Fruit fly (Drosophila melanogaster): ENCODE results near the gene CG31705.

The CG31705 gene

DNA sequence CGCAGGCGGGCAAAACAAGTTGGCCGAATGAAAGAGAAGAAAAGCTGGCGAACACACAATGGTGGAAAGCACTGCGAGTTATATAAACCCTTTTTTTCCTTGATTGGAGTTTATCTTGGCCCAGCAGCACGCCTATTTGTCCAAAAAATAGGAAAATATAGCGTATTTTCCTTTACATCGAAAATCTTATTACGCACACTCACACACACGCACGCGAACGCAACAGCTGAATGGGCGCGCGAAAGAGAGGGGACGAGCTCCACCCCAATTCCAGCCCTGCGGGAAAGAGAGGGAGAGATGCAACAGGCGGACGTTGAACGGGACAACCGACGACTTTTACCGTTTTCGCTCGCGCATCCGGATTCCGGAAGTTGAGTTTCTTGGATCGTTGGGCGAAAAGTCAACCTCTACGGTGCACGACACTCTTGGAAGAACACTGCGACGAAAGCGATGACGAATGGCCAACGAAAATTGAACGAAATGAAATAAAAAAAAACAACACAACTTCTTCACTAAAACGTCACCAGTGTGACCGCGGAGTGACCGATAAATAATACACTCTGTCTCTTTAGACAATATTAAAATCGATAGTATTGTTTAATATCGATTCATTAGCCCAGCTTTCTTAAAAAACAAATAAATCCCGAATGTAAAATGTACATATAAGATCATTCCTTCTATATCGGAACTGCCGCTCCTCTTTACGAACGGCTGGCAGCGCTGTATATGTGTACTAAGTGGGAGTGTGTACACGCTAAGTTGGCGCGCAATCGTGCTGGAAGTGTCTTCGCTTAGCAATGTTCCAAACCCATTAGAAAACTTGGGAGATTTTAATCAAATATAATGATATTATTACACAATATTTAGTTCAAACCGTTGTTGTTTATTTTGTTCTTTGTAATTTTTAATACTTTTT is 11.2 kb downstream of the CG31705 start, which contains the start of the genes Dlg5 and CG4970 (continued):
- TF ChIP-seq ara (GFP tag; IDR thresholded peaks at IDR 0.05), result no peak
- TF ChIP-seq CG4424 (GFP tag; optimal IDR thresholded peaks at IDR 0.05), result no peak
- TF ChIP-seq sens-2 (GFP tag; IDR thresholded peaks at IDR 0.05), result no peak
- TF ChIP-seq Dek (tag; optimal IDR thresholded peaks at IDR 0.05), result peak; percentile 34
- peak; percentile 80 for TF ChIP-seq Dll (GFP tag; IDR thresholded peaks at IDR 0.05; ENCODE audit: partially characterized antibody)
- no peak for TF ChIP-seq CG4820 (GFP tag; optimal IDR thresholded peaks at IDR 0.05)
- no peak for TF ChIP-seq Chrac-16 (GFP tag; optimal IDR thresholded peaks at IDR 0.05)
- TF ChIP-seq CG7839 (tag; optimal IDR thresholded peaks at IDR 0.05), result no peak
- TF ChIP-seq Spps (tag; optimal IDR thresholded peaks at IDR 0.05), result no peak
- TF ChIP-seq Sox100B (GFP tag; optimal IDR thresholded peaks at IDR 0.05), result no peak
- TF ChIP-seq jigr1 (GFP tag; IDR thresholded peaks at IDR 0.05), result no peak
- TF ChIP-seq mirr (GFP tag; optimal IDR thresholded peaks at IDR 0.05), result no peak
- TF ChIP-seq Camta (GFP tag; optimal IDR thresholded peaks at IDR 0.05), result no peak
- TF ChIP-seq CG4404 (GFP tag; IDR thresholded peaks at IDR 0.05), result no peak
- TF ChIP-seq pfk (GFP tag; optimal IDR thresholded peaks at IDR 0.05), result no peak
- TF ChIP-seq CG17612 (GFP tag; IDR thresholded peaks at IDR 0.05), result no peak
- no peak for TF ChIP-seq MTF-1 (GFP tag; optimal IDR thresholded peaks at IDR 0.05; ENCODE audit: borderline replicate concordance)
- peak; percentile 45; the same call in 1 of the 3 replicates for TF ChIP-seq ci (GFP tag; IDR thresholded peaks at IDR 0.05)
- TF ChIP-seq chinmo (GFP tag; IDR thresholded peaks at IDR 0.05; ENCODE audit: partially characterized antibody), result peak; percentile 78; the same call in 2 of the 4 replicates
- TF ChIP-seq CG1529 (GFP tag; optimal IDR thresholded peaks at IDR 0.05), result no peak
- TF ChIP-seq CTCF (GFP tag; optimal IDR thresholded peaks at IDR 0.05), result peak; percentile 88
- TF ChIP-seq Vsx1 (GFP tag; optimal IDR thresholded peaks at IDR 0.05), result no peak
- TF ChIP-seq Sox102F (GFP tag; optimal IDR thresholded peaks at IDR 0.05), result no peak
- no peak for TF ChIP-seq sisA (GFP tag; IDR thresholded peaks at IDR 0.05)
- TF ChIP-seq CG33557 (GFP tag; optimal IDR thresholded peaks at IDR 0.05), result no peak
- TF ChIP-seq wor (GFP tag; IDR thresholded peaks at IDR 0.05), result no peak
- no peak for TF ChIP-seq Hr3 (GFP tag; optimal IDR thresholded peaks at IDR 0.05)
- peak; percentile 81 for TF ChIP-seq Bgb (GFP tag; IDR thresholded peaks at IDR 0.05; ENCODE audit: partially characterized antibody)
- TF ChIP-seq zf30C (GFP tag; optimal IDR thresholded peaks at IDR 0.05), result no peak
- no peak for TF ChIP-seq CG8290 (GFP tag; optimal IDR thresholded peaks at IDR 0.05)
- no peak for TF ChIP-seq CG8290 (tag; optimal IDR thresholded peaks at IDR 0.05)
- no peak for TF ChIP-seq Poxn (GFP tag; IDR thresholded peaks at IDR 0.05)
- TF ChIP-seq ftz-f1 (GFP tag; optimal IDR thresholded peaks at IDR 0.05), result no peak
- TF ChIP-seq fd102C (GFP tag; optimal IDR thresholded peaks at IDR 0.05), result no peak
- TF ChIP-seq ato (GFP tag; IDR thresholded peaks at IDR 0.05; ENCODE audit: partially characterized antibody), result peak; percentile 15; the same call in 1 of the 2 replicates
- TF ChIP-seq CG4282 (GFP tag; optimal IDR thresholded peaks at IDR 0.05), result no peak
- TF ChIP-seq caup (GFP tag; optimal IDR thresholded peaks at IDR 0.05; ENCODE audit: severe bottlenecking), result no peak
- TF ChIP-seq psq (GFP tag; optimal IDR thresholded peaks at IDR 0.05), result no peak
- no peak for TF ChIP-seq bowl (GFP tag; IDR thresholded peaks at IDR 0.05)
- no peak for TF ChIP-seq ranshi (GFP tag; IDR thresholded peaks at IDR 0.05)
- no peak for TF ChIP-seq CG3281 (GFP tag; optimal IDR thresholded peaks at IDR 0.05)
- TF ChIP-seq Six4 (GFP tag; optimal IDR thresholded peaks at IDR 0.05), result no peak
- no peak for TF ChIP-seq fu2 (GFP tag; optimal IDR thresholded peaks at IDR 0.05)
- TF ChIP-seq esg (GFP tag; conservative IDR thresholded peaks at IDR 0.05), result no peak
- no peak for TF ChIP-seq Nf-YA (GFP tag; IDR thresholded peaks at IDR 0.05)
- TF ChIP-seq CG2712 (tag; optimal IDR thresholded peaks at IDR 0.05), result no peak
- TF ChIP-seq CG1647 (GFP tag; optimal IDR thresholded peaks at IDR 0.05), result no peak
- TF ChIP-seq CG9797 (GFP tag; optimal IDR thresholded peaks at IDR 0.05), result peak; percentile 72
- no peak for TF ChIP-seq CG12104 (GFP tag; optimal IDR thresholded peaks at IDR 0.05)
- TF ChIP-seq sr (GFP tag; IDR thresholded peaks at IDR 0.05), result no peak

Data from whole organism, embryonic.